Fruit fly (Drosophila melanogaster): Measurements from ENCODE around the gene djl.

djl gene

DNA sequence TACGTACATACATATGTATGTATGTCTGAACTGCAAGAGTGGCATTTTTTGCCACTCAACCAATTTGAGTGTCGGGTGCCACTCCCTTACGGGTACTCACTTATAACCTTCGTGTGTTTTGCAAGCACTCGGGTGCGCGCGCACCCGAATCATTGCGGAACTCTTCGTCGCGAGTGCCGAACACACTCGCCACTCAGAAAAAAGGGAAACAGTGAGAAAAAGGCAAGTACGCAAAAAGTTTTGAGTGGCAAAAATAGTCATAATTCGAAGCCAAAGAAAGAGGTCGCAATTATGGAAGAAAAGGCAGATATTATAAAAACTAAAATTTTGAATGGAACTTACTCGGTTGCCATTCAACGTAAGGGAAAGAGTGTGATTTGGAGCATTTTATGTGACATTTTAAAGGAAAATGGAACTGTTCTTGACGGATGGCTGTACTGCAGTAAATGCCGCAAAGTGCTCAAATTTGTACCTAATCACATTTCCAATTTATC, 29.8 kb downstream of the djl start (continued):
- TF ChIP-seq eg (GFP tag; IDR thresholded peaks at IDR 0.05), result peak; percentile 34; the same call in 1 of the 3 replicates
- no peak for TF ChIP-seq CG15336 (GFP tag; IDR thresholded peaks at IDR 0.05)
- TF ChIP-seq Lpt (GFP tag; optimal IDR thresholded peaks at IDR 0.05), result no peak
- no peak for TF ChIP-seq pdm3 (GFP tag; optimal IDR thresholded peaks at IDR 0.05)
- no peak for TF ChIP-seq CG16779 (tag; optimal IDR thresholded peaks at IDR 0.05)
- TF ChIP-seq svp (GFP tag), result peak; percentile 52
- no peak for TF ChIP-seq Blimp-1 (GFP tag; optimal IDR thresholded peaks at IDR 0.05)
- no peak for TF ChIP-seq Eip93F (GFP tag; optimal IDR thresholded peaks at IDR 0.05)
- peak; percentile 33 for TF ChIP-seq CG3919 (GFP tag; optimal IDR thresholded peaks at IDR 0.05)
- no peak for TF ChIP-seq Sox15 (GFP tag; optimal IDR thresholded peaks at IDR 0.05)
- peak; percentile 6 for TF ChIP-seq Sox14 (GFP tag; optimal IDR thresholded peaks at IDR 0.05)
- no peak for TF ChIP-seq CG11294 (GFP tag; IDR thresholded peaks at IDR 0.05)
- no peak for TF ChIP-seq dac (GFP tag; optimal IDR thresholded peaks at IDR 0.05)
- TF ChIP-seq CG6808 (GFP tag; optimal IDR thresholded peaks at IDR 0.05), result no peak
- no peak for TF ChIP-seq CG10631 (GFP tag; optimal IDR thresholded peaks at IDR 0.05)
- no peak for TF ChIP-seq Hr39 (GFP tag; optimal IDR thresholded peaks at IDR 0.05)
- no peak for TF ChIP-seq net (GFP tag; optimal IDR thresholded peaks at IDR 0.05)
- TF ChIP-seq CG34406 (GFP tag; optimal IDR thresholded peaks at IDR 0.05), result peak; percentile 16
- TF ChIP-seq fkh (GFP tag; optimal IDR thresholded peaks at IDR 0.05), result no peak
- peak; percentile 68 for TF ChIP-seq Eip78C (GFP tag)
- TF ChIP-seq OdsH (GFP tag; optimal IDR thresholded peaks at IDR 0.05), result no peak
- TF ChIP-seq ss (GFP tag; optimal IDR thresholded peaks at IDR 0.05), result peak in 1 of 2 experiments; percentile 12

DNA sequence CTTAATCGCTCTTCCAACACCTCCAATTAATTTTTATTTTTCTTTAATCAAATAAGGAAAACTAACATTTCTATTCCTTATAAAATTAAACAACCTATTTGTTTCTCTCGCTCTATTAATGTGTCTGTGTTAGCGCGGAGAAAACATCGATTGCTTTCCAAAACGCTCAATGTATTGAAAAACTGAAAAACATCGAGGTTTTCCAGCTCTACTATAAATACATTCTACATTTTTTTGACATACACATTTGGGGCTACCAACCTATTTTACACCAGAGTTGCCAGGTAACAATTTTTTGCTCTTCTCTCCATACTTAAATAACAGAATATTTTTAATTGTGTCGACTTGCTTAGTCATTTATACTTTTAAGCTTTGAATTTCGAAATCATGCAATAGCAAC, 31.3 kb downstream of the djl start:
- no peak for TF ChIP-seq fkh (GFP tag; optimal IDR thresholded peaks at IDR 0.05)
- TF ChIP-seq Eip78C (GFP tag), result peak; percentile 58
- no peak for TF ChIP-seq acj6 (GFP tag; optimal IDR thresholded peaks at IDR 0.05)

DNA sequence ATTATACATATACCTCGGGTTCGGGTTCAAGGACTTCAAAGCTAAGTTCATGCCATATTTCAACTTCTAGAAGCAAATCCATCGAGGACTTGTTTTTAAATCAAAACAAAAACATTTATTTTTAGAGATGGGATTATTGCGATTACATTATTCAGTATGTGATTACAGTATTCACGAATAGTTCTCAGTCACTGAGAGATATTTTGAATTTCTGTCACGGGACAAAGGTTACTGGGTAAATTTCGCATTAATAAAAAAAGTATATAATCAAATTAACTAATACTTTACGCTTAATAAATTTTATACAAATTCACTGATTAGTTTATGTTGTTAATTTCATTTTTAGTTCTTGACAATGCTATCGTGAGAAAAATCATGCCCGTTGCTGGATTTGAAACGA, 33.0 kb downstream of the djl start:
- no peak for TF ChIP-seq CG34406 (GFP tag; optimal IDR thresholded peaks at IDR 0.05)
- no peak for TF ChIP-seq CG16779 (tag; optimal IDR thresholded peaks at IDR 0.05)
- TF ChIP-seq CG6792 (GFP tag; optimal IDR thresholded peaks at IDR 0.05), result peak; percentile 7
- peak; percentile 59 for TF ChIP-seq CG31627 (GFP tag; optimal IDR thresholded peaks at IDR 0.05)
- TF ChIP-seq dsx (GFP tag; optimal IDR thresholded peaks at IDR 0.05; ENCODE audit: poor library complexity, severe bottlenecking), result no peak
- peak; percentile 2 for TF ChIP-seq CG8632 (GFP tag; optimal IDR thresholded peaks at IDR 0.05)
- peak; percentile 45 for TF ChIP-seq esn (GFP tag; optimal IDR thresholded peaks at IDR 0.05)
- TF ChIP-seq Eip78C (GFP tag), result peak; percentile 81
- peak; percentile 14; the same call in 1 of the 2 replicates for TF ChIP-seq CG15336 (GFP tag; IDR thresholded peaks at IDR 0.05)
- TF ChIP-seq CG3919 (GFP tag; optimal IDR thresholded peaks at IDR 0.05), result peak; percentile 43
- TF ChIP-seq lz (GFP tag; optimal IDR thresholded peaks at IDR 0.05), result peak; percentile 8
- peak; percentile 42 for TF ChIP-seq CG3032 (tag; optimal IDR thresholded peaks at IDR 0.05)
- TF ChIP-seq ss (GFP tag; optimal IDR thresholded peaks at IDR 0.05), result peak in 1 of 2 experiments; percentile 39

DNA sequence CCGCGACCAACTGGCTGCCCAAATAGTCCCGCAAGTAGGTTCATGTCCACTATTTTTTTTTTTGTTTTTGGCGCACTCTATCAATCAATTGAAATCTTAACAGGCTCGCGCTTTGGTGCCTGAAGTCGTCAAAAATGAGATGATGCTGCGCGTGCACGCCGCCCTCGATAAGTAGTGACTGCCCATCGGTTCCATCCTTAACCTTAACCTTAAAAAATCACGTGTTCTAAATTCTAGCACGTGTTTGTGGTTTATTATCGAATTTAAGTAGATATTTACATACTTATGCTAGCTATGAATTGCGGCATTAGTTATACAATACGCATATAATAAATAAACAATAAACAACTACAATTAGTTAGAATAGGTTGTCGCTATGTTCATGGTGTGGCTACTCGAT, 33.8 kb downstream of the djl start:
- TF ChIP-seq CG32006 (GFP tag; optimal IDR thresholded peaks at IDR 0.05) (no peak), CG11762 (GFP tag; optimal IDR thresholded peaks at IDR 0.05; ENCODE audit: insufficient read depth) (no peak), cyc (GFP tag; optimal IDR thresholded peaks at IDR 0.05) (no peak)
